Worm (Caenorhabditis elegans): ENCODE results near the gene atgl-1.

- TF ChIP-seq ama-1 (optimal IDR thresholded peaks at IDR 0.05), result no peak
- TF ChIP-seq hmg-4 (GFP tag; optimal IDR thresholded peaks at IDR 0.05), result no peak
- TF ChIP-seq scrt-1 (GFP tag; IDR thresholded peaks at IDR 0.05), result no peak
- no peak for TF ChIP-seq tra-4 (tag; optimal IDR thresholded peaks at IDR 0.05)
- no peak for TF ChIP-seq ceh-36 (tag; optimal IDR thresholded peaks at IDR 0.05)
- TF ChIP-seq ets-7 (tag; optimal IDR thresholded peaks at IDR 0.05), result no peak
- TF ChIP-seq pes-1 (GFP tag; IDR thresholded peaks at IDR 0.05), result no peak
These were observed 44.4 kb upstream of the atgl-1 start, which contains the start of gene dlc-1 for ce11 chrIII:6463679-6464078.

Data from whole organism, early embryonic.